Fruit fly (Drosophila melanogaster) whole organism, pupa: ENCODE measurements around the gene CG17819.

Source experiments
- CG10348 ChIP-seq: fragments of 200-800 bp; sonication (Bioruptor generic); IDR thresholded peaks from 2 replicates; pipeline ENCODE4 v1.3.6; 2022; ENCODE audit warnings: missing biosample characterization, missing genetic modification characterization
- CG12605 ChIP-seq: fragments of 200-800 bp; sonication (Bioruptor generic); IDR thresholded peaks from 2 replicates; pipeline ENCODE4 v1.3.6; 2022; ENCODE audit warnings: missing biosample characterization, missing genetic modification characterization
- CG13204 ChIP-seq: fragments of 200-800 bp; sonication (Bioruptor generic); optimal IDR thresholded peaks from 2 replicates; lab custom pipeline; 2018; ENCODE audit warnings: missing biosample characterization, mild to moderate bottlenecking, missing genetic modification characterization, moderate library complexity
- CG14655 ChIP-seq: fragments of 200-800 bp; sonication (Bioruptor generic); optimal IDR thresholded peaks from 3 replicates; lab custom pipeline; 2017; ENCODE audit warnings: mild to moderate bottlenecking, missing biosample characterization, missing genetic modification reagents, missing genetic modification characterization
- CG15710 ChIP-seq: fragments of 200-800 bp; sonication (Bioruptor generic); optimal IDR thresholded peaks from 2 replicates; lab custom pipeline; 2018; ENCODE audit warnings: missing biosample characterization, mild to moderate bottlenecking, missing genetic modification characterization, moderate library complexity
- CG17806 ChIP-seq: fragments of 200-800 bp; sonication (Bioruptor generic); optimal IDR thresholded peaks from 2 replicates; lab custom pipeline; 2018; ENCODE audit warnings: missing biosample characterization, mild to moderate bottlenecking, missing genetic modification characterization, moderate library complexity
- CG32121 ChIP-seq: fragments of 200-800 bp; sonication (Bioruptor generic); IDR thresholded peaks from 2 replicates; pipeline ENCODE4 v1.3.6; 2022; ENCODE audit warnings: missing biosample characterization, missing genetic modification characterization
- CG34367 ChIP-seq: fragments of 200-800 bp; sonication (Bioruptor generic); optimal IDR thresholded peaks from 2 replicates; lab custom pipeline; 2018; ENCODE audit warnings: missing biosample characterization, mild to moderate bottlenecking, missing genetic modification characterization
- CG4496 ChIP-seq: fragments of 200-800 bp; sonication (Bioruptor generic); IDR thresholded peaks from 3 replicates; pipeline ENCODE4 v1.3.6; 2022; ENCODE audit warnings: missing biosample characterization, missing genetic modification characterization
- CG8159 ChIP-seq: fragments of 200-800 bp; sonication (Bioruptor generic); optimal IDR thresholded peaks from 3 replicates; lab custom pipeline; 2018; ENCODE audit warnings: missing biosample characterization, mild to moderate bottlenecking, missing genetic modification characterization, moderate library complexity
- CG8301 ChIP-seq: fragments of 200-800 bp; sonication (Bioruptor generic); optimal IDR thresholded peaks from 2 replicates; lab custom pipeline; 2018; ENCODE audit warnings: missing biosample characterization, mild to moderate bottlenecking, missing genetic modification characterization
- CG9948 ChIP-seq: fragments of 200-800 bp; sonication (Bioruptor generic); optimal IDR thresholded peaks from 2 replicates; lab custom pipeline; 2018; ENCODE audit warnings: missing biosample characterization, mild to moderate bottlenecking, missing genetic modification characterization, moderate library complexity
- D1 ChIP-seq: fragments of 200-800 bp; sonication (Bioruptor generic); optimal IDR thresholded peaks from 2 replicates; lab custom pipeline; 2018; ENCODE audit warnings: missing biosample characterization, mild to moderate bottlenecking, missing genetic modification characterization, moderate library complexity
- EcR ChIP-seq: fragments of 200-800 bp; sonication (Bioruptor generic); optimal IDR thresholded peaks from 3 replicates; lab custom pipeline; 2019; ENCODE audit warnings: missing biosample characterization, missing genetic modification characterization, mild to moderate bottlenecking, moderate library complexity, missing genetic modification reagents
- Ets98B ChIP-seq: fragments of 200-800 bp; sonication (Bioruptor generic); IDR thresholded peaks from 2 replicates; pipeline ENCODE4 v1.3.6; 2022; ENCODE audit warnings: missing biosample characterization, missing genetic modification characterization
- Pif1A ChIP-seq: fragments of 200-800 bp; sonication (Bioruptor generic); optimal IDR thresholded peaks from 3 replicates; lab custom pipeline; 2016; ENCODE audit warnings: missing biosample characterization, missing genetic modification characterization
- Pif1B ChIP-seq: fragments of 200-800 bp; sonication (Bioruptor generic); optimal IDR thresholded peaks from 3 replicates; lab custom pipeline; 2016; ENCODE audit warnings: missing biosample characterization, missing genetic modification characterization
- Snoo ChIP-seq: fragments of 200-800 bp; sonication (Bioruptor generic); optimal IDR thresholded peaks from 3 replicates; lab custom pipeline; 2017; ENCODE audit warnings: missing biosample characterization, mild to moderate bottlenecking, missing genetic modification characterization, inconsistent platforms
- fd96Ca ChIP-seq: fragments of 200-800 bp; sonication (Bioruptor generic); IDR thresholded peaks from 3 replicates; pipeline ENCODE4 v1.3.6; 2022; ENCODE audit warnings: missing biosample characterization, missing genetic modification characterization
- gl ChIP-seq: fragments of 200-800 bp; sonication (Bioruptor generic); optimal IDR thresholded peaks from 2 replicates; lab custom pipeline; 2018; ENCODE audit warnings: missing biosample characterization, mild to moderate bottlenecking, missing genetic modification characterization
- rn ChIP-seq: fragments of 200-800 bp; sonication (Bioruptor generic); IDR thresholded peaks from 2 replicates; pipeline ENCODE4 v1.3.6; 2022; ENCODE audit warnings: missing biosample characterization, missing genetic modification characterization

CG17819 gene

dm6 chr3R:21885450-21885849 lies at the start of gene CG17819:
Gene CG17819, minus strand, starts transcription at chr3R:21885550.
- TF ChIP-seq rn, result no peak
- no peak for TF ChIP-seq fd96Ca (GFP tag; lab: Robert Waterston, UW)
- TF ChIP-seq Snoo (tag; lab: Kevin White, UChicago), result no peak
- TF ChIP-seq Pif1B, result no peak
- TF ChIP-seq CG15710 (tag; lab: Kevin White, UChicago), result no peak
- TF ChIP-seq Pif1A (GFP tag; lab: Kevin White, UChicago), result no peak
- TF ChIP-seq CG12605 (GFP tag; lab: Robert Waterston, UW), result no peak
- TF ChIP-seq CG8301, result no peak
- no peak for TF ChIP-seq Ets98B (GFP tag; lab: Robert Waterston, UW)

DNA sequence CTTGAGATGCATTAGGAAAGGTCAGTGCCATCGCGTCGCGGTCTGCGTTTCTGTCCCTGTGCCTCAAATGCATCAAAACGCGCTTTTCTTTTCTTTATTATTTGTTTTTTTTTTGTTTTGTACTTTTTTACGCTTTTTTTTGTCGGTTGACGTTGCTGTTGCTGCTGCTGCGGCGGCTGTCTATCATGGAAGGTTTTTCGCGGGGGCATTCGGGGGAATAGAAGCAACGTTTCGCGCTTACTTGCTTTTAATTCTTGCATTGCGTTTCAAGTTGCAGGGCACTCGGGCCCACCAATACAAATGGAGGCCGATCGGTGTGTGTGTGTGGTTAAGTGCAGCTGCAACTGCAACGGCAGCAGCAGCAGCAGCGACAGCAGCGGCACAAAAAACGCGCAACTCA lies 48.6 kb upstream of the CG17819 start:
- peak; percentile 24; the same call in 1 of the 2 replicates for TF ChIP-seq CG12605 (GFP tag; lab: Robert Waterston, UW)
- no peak for TF ChIP-seq CG17806
- peak; percentile 61 for TF ChIP-seq CG13204 (GFP tag; lab: Kevin White, UChicago)

DNA sequence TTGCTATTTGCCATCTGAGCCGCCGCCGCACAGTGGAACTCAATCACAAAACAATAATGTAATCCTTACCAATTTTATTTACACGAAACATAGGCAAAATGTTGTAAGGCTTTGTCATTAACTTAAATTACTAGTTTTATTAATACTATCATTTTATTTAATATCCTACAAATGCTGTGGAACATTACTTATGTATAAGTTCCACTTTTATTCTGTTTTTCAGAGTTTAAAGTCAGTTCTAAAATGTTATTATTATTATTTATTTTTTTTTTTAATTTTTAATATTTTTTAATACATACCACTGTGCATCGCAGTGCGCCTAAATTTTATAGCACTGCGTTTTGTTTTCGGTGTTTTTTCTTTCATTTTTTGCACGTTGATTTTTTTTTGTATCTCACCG lies 46.0 kb upstream of the CG17819 start:
- TF ChIP-seq CG12605 (GFP tag; lab: Robert Waterston, UW), result peak; percentile 56
- TF ChIP-seq CG8301, result peak; percentile 6
- peak; percentile 35; the same call in 1 of the 2 replicates for TF ChIP-seq Ets98B (GFP tag; lab: Robert Waterston, UW)
- TF ChIP-seq Snoo (tag; lab: Kevin White, UChicago), result no peak
- TF ChIP-seq D1 (tag; lab: Kevin White, UChicago), result no peak
- TF ChIP-seq CG15710 (tag; lab: Kevin White, UChicago), result peak; percentile 43
- peak; percentile 29 for TF ChIP-seq Pif1B
- peak; percentile 77 for TF ChIP-seq CG10348 (GFP tag; lab: Robert Waterston, UW)
- TF ChIP-seq CG4496 (GFP tag; lab: Robert Waterston, UW), result peak; percentile 66; the same call in 2 of the 3 replicates
- peak; percentile 51 for TF ChIP-seq CG17806
- peak; percentile 69; the same call in 1 of the 2 replicates for TF ChIP-seq CG32121 (GFP tag; lab: Robert Waterston, UW)
- TF ChIP-seq CG8159 (tag; lab: Kevin White, UChicago), result peak; percentile 62
- TF ChIP-seq Pif1A (GFP tag; lab: Kevin White, UChicago), result peak; percentile 14
- TF ChIP-seq CG9948 (tag; lab: Kevin White, UChicago), result peak; percentile 58
- TF ChIP-seq CG34367 (tag; lab: Kevin White, UChicago), result no peak
- TF ChIP-seq CG14655, result peak; percentile 25

DNA sequence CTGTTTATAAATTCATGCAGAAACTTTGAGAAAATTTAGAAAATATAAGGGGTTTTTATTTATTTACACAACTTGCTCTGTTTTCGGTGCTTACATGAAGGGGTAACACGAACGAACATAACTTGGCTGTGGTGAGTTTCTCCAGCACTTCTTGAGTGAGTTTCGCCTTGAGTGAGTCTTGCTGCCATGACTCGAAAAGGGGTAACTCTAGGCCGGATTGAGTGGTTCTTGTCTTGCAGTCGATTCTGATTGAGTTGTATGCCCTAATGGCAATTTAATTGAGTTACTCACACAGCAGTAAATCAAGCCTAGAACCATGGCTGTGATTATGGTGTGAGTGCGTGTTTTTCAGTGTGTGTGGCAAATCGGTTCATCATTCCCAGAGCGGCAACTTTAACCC lies 42.9 kb upstream of the CG17819 start:
- TF ChIP-seq gl (tag; lab: Kevin White, UChicago) (no peak), CG15710 (tag; lab: Kevin White, UChicago) (no peak), CG10348 (GFP tag; lab: Robert Waterston, UW) (no peak), CG8301 (no peak), EcR (no peak), fd96Ca (GFP tag; lab: Robert Waterston, UW) (no peak), Ets98B (GFP tag; lab: Robert Waterston, UW) (no peak), CG14655 (no peak), rn (no peak), CG13204 (GFP tag; lab: Kevin White, UChicago) (no peak), CG9948 (tag; lab: Kevin White, UChicago) (no peak), CG4496 (GFP tag; lab: Robert Waterston, UW) (no peak), Pif1B (no peak), CG34367 (tag; lab: Kevin White, UChicago) (no peak), D1 (tag; lab: Kevin White, UChicago) (no peak), CG12605 (GFP tag; lab: Robert Waterston, UW) (no peak), Snoo (tag; lab: Kevin White, UChicago) (no peak), CG17806 (no peak)

dm6 chr3R:21923742-21924141 lies 38.4 kb upstream of the CG17819 start:
- TF ChIP-seq Pif1B, result no peak
- TF ChIP-seq CG13204 (GFP tag; lab: Kevin White, UChicago), result peak; percentile 26
- no peak for TF ChIP-seq CG14655
- no peak for TF ChIP-seq Snoo (tag; lab: Kevin White, UChicago)
- no peak for TF ChIP-seq Pif1A (GFP tag; lab: Kevin White, UChicago)
- no peak for TF ChIP-seq CG17806
- TF ChIP-seq CG12605 (GFP tag; lab: Robert Waterston, UW), result no peak
- peak; percentile 76 for TF ChIP-seq EcR
- TF ChIP-seq D1 (tag; lab: Kevin White, UChicago), result no peak
- TF ChIP-seq, all 21 proteins: peak for 2

- TF ChIP-seq CG9948 (tag; lab: Kevin White, UChicago) (peak; percentile 93), rn (no peak), CG14655 (peak; percentile 79), EcR (peak; percentile 45), CG13204 (GFP tag; lab: Kevin White, UChicago) (peak; percentile 70), Pif1B (peak; percentile 43), CG32121 (GFP tag; lab: Robert Waterston, UW) (no peak), Ets98B (GFP tag; lab: Robert Waterston, UW) (no peak), CG34367 (tag; lab: Kevin White, UChicago) (peak; percentile 89), CG10348 (GFP tag; lab: Robert Waterston, UW) (no peak), CG8301 (peak; percentile 53), CG15710 (tag; lab: Kevin White, UChicago) (peak; percentile 94), Pif1A (GFP tag; lab: Kevin White, UChicago) (peak; percentile 58), CG4496 (GFP tag; lab: Robert Waterston, UW) (0 out of 3 replicates have a peak, but pooled peaks have one; percentile 16), CG8159 (tag; lab: Kevin White, UChicago) (peak; percentile 96), fd96Ca (GFP tag; lab: Robert Waterston, UW) (no peak), CG12605 (GFP tag; lab: Robert Waterston, UW) (no peak; the same call in 1 of the 2 replicates), CG17806 (peak; percentile 90), gl (tag; lab: Kevin White, UChicago) (peak; percentile 64), D1 (tag; lab: Kevin White, UChicago) (peak; percentile 91), Snoo (tag; lab: Kevin White, UChicago) (no peak)
- TF ChIP-seq, all 21 proteins: peak for 14
These were observed 37.4 kb upstream of the CG17819 start for dm6 chr3R:21922674-21923323.
